Worm (Caenorhabditis elegans): ENCODE measurements around the gene C27F2.4.

ce11 chrIII:4920221-4920620 is 39.9 kb downstream of the C27F2.4 start, which contains the start of gene ula-1:
- TF ChIP-seq tbx-11 (GFP tag; IDR thresholded peaks at IDR 0.05) (no peak), hmg-4 (GFP tag; optimal IDR thresholded peaks at IDR 0.05) (no peak), scrt-1 (GFP tag; IDR thresholded peaks at IDR 0.05) (no peak), tbx-37 (GFP tag; conservative IDR thresholded peaks at IDR 0.05) (no peak), ama-1 (optimal IDR thresholded peaks at IDR 0.05) (no peak), hnd-1 (tag; optimal IDR thresholded peaks at IDR 0.05) (no peak), ets-7 (tag; optimal IDR thresholded peaks at IDR 0.05) (no peak), F13C5.2 (tag; optimal IDR thresholded peaks at IDR 0.05) (no peak), ceh-13 (GFP tag; optimal IDR thresholded peaks at IDR 0.05) (no peak), flt-1 (GFP tag; IDR thresholded peaks at IDR 0.05) (no peak)
